Worm (Caenorhabditis elegans) whole organism, young adult: ENCODE data around the gene far-5.

ENCODE experiments used
- B0035.1 ChIP-seq: sonication (generic microtip); optimal IDR thresholded peaks from 2 replicates; lab custom pipeline; 2016; ENCODE audit warnings: missing genetic modification characterization, mild to moderate bottlenecking, missing compliant biosample characterization, missing genotype, missing genetic modification reagents
- B0261.1 ChIP-seq: sonication (generic microtip); optimal IDR thresholded peaks from 2 replicates; lab custom pipeline; 2016; ENCODE audit warnings: mild to moderate bottlenecking, missing genetic modification characterization, moderate library complexity, missing compliant biosample characterization
- B0336.3 ChIP-seq: fragments of 200-800 bp; sonication (Bioruptor generic); IDR thresholded peaks from 2 replicates; pipeline ENCODE4 v1.3.6; 2022; ENCODE audit warnings: missing genetic modification characterization, missing compliant biosample characterization
- C17E4.6 ChIP-seq: fragments of 200-800 bp; sonication (Bioruptor generic); IDR thresholded peaks from 2 replicates; pipeline ENCODE4 v1.3.6; 2022; ENCODE audit warnings: missing genetic modification reagents, missing genetic modification characterization, missing compliant biosample characterization
- D2030.7 ChIP-seq: fragments of 200-800 bp; sonication (Bioruptor generic); IDR thresholded peaks from 2 replicates; pipeline ENCODE4 v1.3.6; 2022; ENCODE audit warnings: missing genetic modification reagents, missing genetic modification characterization, missing compliant biosample characterization
- F39B2.1 ChIP-seq: fragments of 200-800 bp; sonication (Bioruptor generic); IDR thresholded peaks from 2 replicates; pipeline ENCODE4 v1.3.6; 2022; ENCODE audit warnings: missing genetic modification reagents, missing genetic modification characterization, missing compliant biosample characterization
- F49E8.2 ChIP-seq: sonication (generic microtip); optimal IDR thresholded peaks from 3 replicates; lab custom pipeline; 2017; ENCODE audit warnings: missing genetic modification characterization, mild to moderate bottlenecking, missing compliant biosample characterization, antibody characterized with exemption, moderate library complexity; ENCODE audit not compliant: insufficient read depth
- K11D2.4 ChIP-seq: fragments of 200-800 bp; sonication (Bioruptor generic); IDR thresholded peaks from 2 replicates; pipeline ENCODE4 v1.3.6; 2022; ENCODE audit warnings: missing genetic modification reagents, missing genetic modification characterization, missing compliant biosample characterization
- T07F8.4 ChIP-seq: sonication (generic microtip); optimal IDR thresholded peaks from 2 replicates; lab custom pipeline; 2016; ENCODE audit warnings: mild to moderate bottlenecking, missing genetic modification characterization, moderate library complexity, missing compliant biosample characterization
- Y53F4B.3 ChIP-seq: fragments of 200-800 bp; sonication (Bioruptor generic); IDR thresholded peaks from 2 replicates; pipeline ENCODE4 v1.3.6; 2022; ENCODE audit warnings: missing genetic modification reagents, missing genetic modification characterization, missing compliant biosample characterization
- Y56A3A.18 ChIP-seq: fragments of 200-800 bp; sonication (Bioruptor generic); IDR thresholded peaks from 2 replicates; pipeline ENCODE4 v1.3.6; 2022; ENCODE audit warnings: missing genetic modification reagents, missing genetic modification characterization, missing compliant biosample characterization
- attf-3 ChIP-seq: fragments of 200-800 bp; sonication (Bioruptor generic); conservative IDR thresholded peaks from 2 replicates; pipeline ENCODE4 v1.3.6; 2022; ENCODE audit warnings: missing genetic modification reagents, missing genetic modification characterization, missing compliant biosample characterization
- attf-6 ChIP-seq: fragments of 200-800 bp; sonication (Bioruptor generic); IDR thresholded peaks from 2 replicates; pipeline ENCODE4 v1.3.6; 2022; ENCODE audit warnings: missing genetic modification reagents, missing genetic modification characterization, missing compliant biosample characterization
- bed-2 ChIP-seq: fragments of 200-800 bp; sonication (Bioruptor generic); IDR thresholded peaks from 2 replicates; pipeline ENCODE4 v1.3.6; 2022; ENCODE audit warnings: missing genetic modification reagents, missing genetic modification characterization, missing compliant biosample characterization
- ccch-3 ChIP-seq: fragments of 200-800 bp; sonication (Bioruptor generic); optimal IDR thresholded peaks from 2 replicates; lab custom pipeline; 2018; ENCODE audit warnings: mild to moderate bottlenecking, missing genetic modification characterization, missing compliant biosample characterization
- cebp-1 ChIP-seq, 2 experiments: fragments of 200-800 bp in 1 of 2; sonication (Bioruptor generic) in 1 of 2; sonication (generic microtip) in 1 of 2; IDR thresholded peaks in 1 of 2; optimal IDR thresholded peaks in 1 of 2; 2 replicates each; pipeline versions ENCODE4 v1.3.6 to Lab custom; 2017 to 2022; ENCODE audit warnings: missing compliant biosample characterization in 2 of 2, missing genetic modification characterization in 2 of 2, mild to moderate bottlenecking in 1 of 2, missing genetic modification reagents in 1 of 2, moderate library complexity in 1 of 2
- cebp-2 ChIP-seq: fragments of 200-800 bp; sonication (Bioruptor generic); IDR thresholded peaks from 2 replicates; pipeline ENCODE4 v1.3.6; 2022; ENCODE audit warnings: missing genetic modification characterization, missing compliant biosample characterization
- ceh-100 ChIP-seq: fragments of 200-800 bp; sonication (Bioruptor generic); IDR thresholded peaks from 2 replicates; pipeline ENCODE4 v1.3.6; 2022; ENCODE audit warnings: missing genetic modification reagents, missing genetic modification characterization, missing compliant biosample characterization
- ceh-27 ChIP-seq: fragments of 200-800 bp; sonication (Bioruptor generic); optimal IDR thresholded peaks from 2 replicates; lab custom pipeline; 2018; ENCODE audit warnings: mild to moderate bottlenecking, missing genetic modification characterization, moderate library complexity, missing compliant biosample characterization
- ceh-79 ChIP-seq: sonication (generic microtip); optimal IDR thresholded peaks from 2 replicates; lab custom pipeline; 2017; ENCODE audit warnings: mild to moderate bottlenecking, missing genetic modification characterization, missing compliant biosample characterization
- ceh-91 ChIP-seq: fragments of 200-800 bp; sonication (Bioruptor generic); IDR thresholded peaks from 2 replicates; pipeline ENCODE4 v1.3.6; 2022; ENCODE audit warnings: missing genetic modification reagents, missing genetic modification characterization, missing compliant biosample characterization
- die-1 ChIP-seq: sonication (generic microtip); optimal IDR thresholded peaks from 2 replicates; lab custom pipeline; 2016; ENCODE audit warnings: missing genotype, mild to moderate bottlenecking, missing genetic modification characterization, missing compliant biosample characterization
- dpff-1 ChIP-seq: sonication (generic microtip); optimal IDR thresholded peaks from 2 replicates; lab custom pipeline; 2017; ENCODE audit warnings: mild to moderate bottlenecking, missing genetic modification characterization, missing compliant biosample characterization
- dpl-1 ChIP-seq: fragments of 150-350 bp; optimal IDR thresholded peaks from 2 replicates; lab custom pipeline; 2014; ENCODE audit warnings: missing biosample characterization, missing genetic modification reagents, missing genetic modification characterization
- efl-1 ChIP-seq: fragments of 150-350 bp; optimal IDR thresholded peaks from 2 replicates; lab custom pipeline; 2014; ENCODE audit warnings: missing biosample characterization, missing genetic modification reagents, missing genetic modification characterization
- ekl-4 ChIP-seq: fragments of 200-800 bp; sonication (Bioruptor generic); IDR thresholded peaks from 2 replicates; pipeline ENCODE4 v1.3.6; 2022; ENCODE audit warnings: missing genetic modification reagents, missing genetic modification characterization, missing compliant biosample characterization
- fkh-3 ChIP-seq: sonication (generic microtip); optimal IDR thresholded peaks from 2 replicates; lab custom pipeline; 2016; ENCODE audit warnings: mild to moderate bottlenecking, missing genetic modification characterization, missing compliant biosample characterization
- hsf-1 ChIP-seq: fragments of 200-800 bp; sonication (Bioruptor generic); IDR thresholded peaks from 2 replicates; pipeline ENCODE4 v1.3.6; 2022; ENCODE audit warnings: missing genetic modification reagents, missing genetic modification characterization, missing compliant biosample characterization
- lag-1 ChIP-seq: fragments of 200-800 bp; sonication (Bioruptor generic); IDR thresholded peaks from 2 replicates; pipeline ENCODE4 v1.3.6; 2022; ENCODE audit warnings: missing genetic modification reagents, missing genetic modification characterization, missing compliant biosample characterization
- let-607 ChIP-seq, 2 experiments: fragments of 200-800 bp in 1 of 2; sonication (Bioruptor generic) in 1 of 2; sonication (generic microtip) in 1 of 2; optimal IDR thresholded peaks; 2 replicates each; lab custom pipeline; 2016 to 2018; ENCODE audit warnings: mild to moderate bottlenecking in 2 of 2, missing compliant biosample characterization in 2 of 2, missing genetic modification characterization in 2 of 2, moderate library complexity in 2 of 2, missing genotype in 1 of 2
- lsy-27 ChIP-seq: sonication (generic microtip); optimal IDR thresholded peaks from 2 replicates; lab custom pipeline; 2017; ENCODE audit warnings: missing genetic modification characterization, mild to moderate bottlenecking, missing compliant biosample characterization, antibody characterized with exemption, missing genotype, borderline replicate concordance; ENCODE audit not compliant: insufficient read depth
- mcd-1 ChIP-seq: fragments of 200-800 bp; sonication (Bioruptor generic); IDR thresholded peaks from 2 replicates; pipeline ENCODE4 v1.3.6; 2022; ENCODE audit warnings: missing genetic modification reagents, missing genetic modification characterization, missing compliant biosample characterization
- mes-4 ChIP-seq: sonication (generic microtip); optimal IDR thresholded peaks from 2 replicates; lab custom pipeline; 2016; ENCODE audit warnings: missing genotype, missing genetic modification characterization, missing compliant biosample characterization
- nfya-1 ChIP-seq: sonication (generic microtip); optimal IDR thresholded peaks from 2 replicates; lab custom pipeline; 2017; ENCODE audit warnings: antibody characterized with exemption, missing compliant biosample characterization, missing genetic modification characterization, borderline replicate concordance; ENCODE audit not compliant: insufficient read depth
- nfya-2 ChIP-seq: fragments of 200-800 bp; sonication (Bioruptor generic); IDR thresholded peaks from 2 replicates; pipeline ENCODE4 v1.3.6; 2022; ENCODE audit warnings: missing genetic modification reagents, missing genetic modification characterization, missing compliant biosample characterization
- nfyb-1 ChIP-seq: fragments of 200-800 bp; sonication (Bioruptor generic); IDR thresholded peaks from 2 replicates; pipeline ENCODE4 v1.3.6; 2022; ENCODE audit warnings: missing genetic modification reagents, missing genetic modification characterization, missing compliant biosample characterization
- nhr-80 ChIP-seq: sonication (generic microtip); optimal IDR thresholded peaks from 2 replicates; lab custom pipeline; 2016; ENCODE audit warnings: missing genetic modification characterization, missing compliant biosample characterization
- pha-4 ChIP-seq: fragments of 150-350 bp; sonication (generic microtip); optimal IDR thresholded peaks from 2 replicates; lab custom pipeline; 2014; ENCODE audit warnings: missing biosample characterization, missing genetic modification reagents, missing genetic modification characterization
- rpc-1 ChIP-seq, 2 experiments: fragments of 150-350 bp in 1 of 2; sonication (generic microtip) in 1 of 2; optimal IDR thresholded peaks; 2 replicates each; lab custom pipeline; 2014 to 2018; ENCODE audit warnings: missing biosample characterization in 1 of 2, missing genetic modification characterization in 1 of 2, missing genetic modification reagents in 1 of 2, missing genotype in 1 of 2
- snpc-4 ChIP-seq, 5 experiments: fragments of 150-350 bp in 1 of 5; sonication (generic microtip) in 4 of 5; optimal IDR thresholded peaks; 2 replicates each; lab custom pipeline; 2014 to 2018; ENCODE audit warnings: missing genetic modification characterization in 5 of 5, missing biosample characterization in 3 of 5, antibody characterized with exemption in 2 of 5, mild to moderate bottlenecking in 2 of 5, missing compliant biosample characterization in 2 of 5, missing genotype in 2 of 5, moderate library complexity in 2 of 5, missing genetic modification reagents in 1 of 5
- sptf-2 ChIP-seq: fragments of 200-800 bp; sonication (Bioruptor generic); optimal IDR thresholded peaks from 2 replicates; lab custom pipeline; 2018; ENCODE audit warnings: mild to moderate bottlenecking, missing genetic modification characterization, missing compliant biosample characterization
- xnd-1 ChIP-seq: sonication (generic microtip); optimal IDR thresholded peaks from 2 replicates; lab custom pipeline; 2016; ENCODE audit warnings: missing genotype, missing genetic modification reagents, missing genetic modification characterization, missing compliant biosample characterization
- ztf-28 ChIP-seq: fragments of 200-800 bp; sonication (Bioruptor generic); IDR thresholded peaks from 2 replicates; pipeline ENCODE4 v1.3.6; 2022; ENCODE audit warnings: missing genetic modification reagents, missing genetic modification characterization, missing compliant biosample characterization
- ztf-6 ChIP-seq: fragments of 200-800 bp; sonication (Bioruptor generic); IDR thresholded peaks from 2 replicates; pipeline ENCODE4 v1.3.6; 2022; ENCODE audit warnings: missing genetic modification reagents, missing genetic modification characterization, missing compliant biosample characterization

The far-5 gene

ce11 chrV:13041666-13042065 is 46.3 kb downstream of the far-5 start, which contains the start of gene scyl-1 (continued):
- peak; percentile 63; the same call in 1 of the 2 replicates for TF ChIP-seq nfyb-1 (GFP tag; lab: Robert Waterston, UW)
- peak; percentile 29 for TF ChIP-seq nhr-80 (tag; lab: Kevin White, UChicago)
- peak in 1 of 2 experiments; percentile 66 for TF ChIP-seq let-607 (tag; optimal IDR thresholded peaks at IDR 0.05; lab: Kevin White, UChicago)
- TF ChIP-seq die-1 = no peak
- no peak for TF ChIP-seq F39B2.1 (GFP tag; lab: Robert Waterston, UW)
- TF ChIP-seq ccch-3 (GFP tag; lab: Kevin White, UChicago) = no peak
- TF ChIP-seq pha-4 (tag; lab: Kevin White, UChicago) = no peak
- TF ChIP-seq snpc-4 (GFP tag; optimal IDR thresholded peaks at IDR 0.05; lab: Kevin White, UChicago) = no peak
- TF ChIP-seq snpc-4 (tag; optimal IDR thresholded peaks at IDR 0.05; lab: Kevin White, UChicago) = peak in 3 of 4 experiments; percentile 27 to 54 (median 31)
- TF ChIP-seq nfya-1 (tag; lab: Kevin White, UChicago) = no peak
- no peak for TF ChIP-seq nfya-2 (GFP tag; lab: Robert Waterston, UW)
- no peak for TF ChIP-seq C17E4.6 (GFP tag; lab: Robert Waterston, UW)
- TF ChIP-seq F49E8.2 = no peak
- TF ChIP-seq cebp-2 (GFP tag; lab: Robert Waterston, UW) = no peak
- no peak for TF ChIP-seq bed-2 (GFP tag; lab: Robert Waterston, UW)
- peak; percentile 65 for TF ChIP-seq mcd-1 (GFP tag; lab: Robert Waterston, UW)
- TF ChIP-seq Y56A3A.18 (GFP tag; lab: Robert Waterston, UW) = no peak
- no peak for TF ChIP-seq sptf-2
- no peak for TF ChIP-seq T07F8.4 (tag; lab: Kevin White, UChicago)
- TF ChIP-seq fkh-3 (tag; lab: Kevin White, UChicago) = no peak
- no peak for TF ChIP-seq mes-4 (tag; lab: Kevin White, UChicago)
- TF ChIP-seq ekl-4 (GFP tag; lab: Robert Waterston, UW) = 0 out of 2 replicates have a peak, but pooled peaks have one; percentile 48
- TF ChIP-seq cebp-1 (GFP tag; IDR thresholded peaks at IDR 0.05; lab: Robert Waterston, UW) = no peak
- TF ChIP-seq cebp-1 (tag; optimal IDR thresholded peaks at IDR 0.05; lab: Kevin White, UChicago) = no peak
- no peak for TF ChIP-seq lag-1 (GFP tag; lab: Robert Waterston, UW)
- TF ChIP-seq attf-6 = no peak
- no peak for TF ChIP-seq ceh-91
- no peak for TF ChIP-seq ztf-6 (GFP tag; lab: Robert Waterston, UW)
- no peak for TF ChIP-seq D2030.7 (GFP tag; lab: Robert Waterston, UW)
- TF ChIP-seq B0035.1 = no peak
- TF ChIP-seq attf-3 = peak; percentile 37; the same call in 1 of the 2 replicates
- TF ChIP-seq ceh-100 = no peak
- no peak for TF ChIP-seq xnd-1 (tag; lab: Kevin White, UChicago)
- TF ChIP-seq K11D2.4 (GFP tag; lab: Robert Waterston, UW) = no peak
- TF ChIP-seq lsy-27 (tag; lab: Kevin White, UChicago) = no peak
- TF ChIP-seq B0261.1 (tag; lab: Kevin White, UChicago) = no peak
- no peak for TF ChIP-seq dpl-1 (GFP tag; lab: Kevin White, UChicago)
- no peak for TF ChIP-seq efl-1
- peak; percentile 27 for TF ChIP-seq ceh-27 (GFP tag; lab: Kevin White, UChicago)
- no peak for TF ChIP-seq dpff-1 (tag; lab: Kevin White, UChicago)
- no peak for TF ChIP-seq B0336.3
- TF ChIP-seq hsf-1 (GFP tag; lab: Robert Waterston, UW) = no peak
- no peak for TF ChIP-seq ztf-28 (GFP tag; lab: Robert Waterston, UW)
- TF ChIP-seq Y53F4B.3 (GFP tag; lab: Robert Waterston, UW) = no peak
- TF ChIP-seq rpc-1 (optimal IDR thresholded peaks at IDR 0.05; lab: Kevin White, UChicago) = no peak
- TF ChIP-seq rpc-1 (tag; optimal IDR thresholded peaks at IDR 0.05; lab: Kevin White, UChicago) = no peak
- TF ChIP-seq ceh-79 = no peak
- TF ChIP-seq, all 124 proteins: peak for 19
